Worm (Caenorhabditis elegans) whole organism, L4 larva: Measurements from ENCODE around the gene T26G10.5.

Experiments
- F49E8.2 ChIP-seq: sonication (generic microtip); optimal IDR thresholded peaks from 2 replicates; lab custom pipeline; 2016; ENCODE audit warnings: missing compliant biosample characterization, mild to moderate bottlenecking, missing genetic modification characterization, borderline replicate concordance
- aha-1 ChIP-seq: fragments of 150-350 bp; peaks from one replicate; lab custom pipeline; 2014; ENCODE audit warnings: missing biosample characterization, missing genetic modification characterization
- aly-2 ChIP-seq: sonication (generic microtip); optimal IDR thresholded peaks from 2 replicates; lab custom pipeline; 2018; ENCODE audit warnings: missing biosample characterization, missing genetic modification characterization
- daf-19 ChIP-seq: fragments of 200-800 bp; sonication (Bioruptor generic); conservative IDR thresholded peaks from 2 replicates; pipeline ENCODE4 v1.3.6; 2022; ENCODE audit warnings: missing genetic modification characterization, missing compliant biosample characterization
- fos-1 ChIP-seq: fragments of 150-350 bp; optimal IDR thresholded peaks from 2 replicates; lab custom pipeline; 2014; ENCODE audit warnings: missing biosample characterization, missing genetic modification characterization
- lim-7 ChIP-seq: fragments of 200-800 bp; sonication (Bioruptor generic); IDR thresholded peaks from 2 replicates; pipeline ENCODE4 v1.3.6; 2022; ENCODE audit warnings: missing genetic modification characterization, missing compliant biosample characterization
- mdl-1 ChIP-seq, 2 experiments: fragments of 150-350 bp in 1 of 2; sonication (generic microtip) in 1 of 2; optimal IDR thresholded peaks; 2 replicates each; lab custom pipeline; 2014 to 2017; ENCODE audit warnings: missing biosample characterization in 2 of 2, missing genetic modification characterization in 2 of 2
- nhr-11 ChIP-seq: fragments of 150-350 bp; optimal IDR thresholded peaks from 2 replicates; lab custom pipeline; 2014; ENCODE audit warnings: missing biosample characterization, missing genetic modification characterization
- nhr-237 ChIP-seq: sonication (generic microtip); optimal IDR thresholded peaks from 2 replicates; lab custom pipeline; 2017; ENCODE audit warnings: missing biosample characterization, missing genetic modification characterization
- nhr-76 ChIP-seq: fragments of 150-350 bp; optimal IDR thresholded peaks from 2 replicates; lab custom pipeline; 2014; ENCODE audit warnings: missing biosample characterization, missing genetic modification characterization
- unc-62 ChIP-seq, 3 experiments: fragments of 150-350 bp in 1 of 3; sonication (generic microtip); optimal IDR thresholded peaks in 2 of 3; peaks in 1 of 3; 1 replicate in 1 of 3; 2 replicates in 2 of 3; lab custom pipeline; 2014 to 2017; ENCODE audit warnings: missing biosample characterization in 3 of 3, missing genetic modification characterization in 3 of 3, missing genetic modification reagents in 3 of 3, missing genotype in 1 of 3

- TF ChIP-seq nhr-11 (tag; lab: Kevin White, UChicago) (peak; percentile 70), aly-2 (no peak), nhr-76 (tag; lab: Kevin White, UChicago) (no peak), mdl-1 (tag; optimal IDR thresholded peaks at IDR 0.05; lab: Kevin White, UChicago) (peak in 1 of 2 experiments; percentile 64), fos-1 (peak; percentile 8), aha-1 (tag; lab: Kevin White, UChicago) (peak; percentile 91), nhr-237 (tag; lab: Kevin White, UChicago) (no peak), daf-19 (GFP tag; lab: Robert Waterston, UW) (no peak), F49E8.2 (tag; lab: Kevin White, UChicago) (peak; percentile 54), unc-62 (GFP tag; optimal IDR thresholded peaks at IDR 0.05 in 1 of 2; lab: Kevin White, UChicago) (no peak), unc-62 (tag; optimal IDR thresholded peaks at IDR 0.05; lab: Kevin White, UChicago) (no peak), lim-7 (GFP tag; lab: Robert Waterston, UW) (no peak)
Measured at ce11 chrIII:9455980-9456658, 29.9 kb upstream of the T26G10.5 start, which contains the start of the genes rheb-1 and spk-1.
